In genomic region chrIV:8030099-8030498, ce11 we compare ENCODE assay signal across 5 worm cellular contexts.
TF ChIP-seq lines count a peak whose summit lies in the region.

No protein-coding gene starts in this region.

TF ChIP-seq in whole organism, L1 larva, 84 proteins besides CTCF, POLR2A, EP300 and RAD21:
- TF ChIP-seq elt-2 (tag; optimal IDR thresholded peaks at IDR 0.05; lab: Kevin White, UChicago) (peak; percentile 88), lin-14 (GFP tag; optimal IDR thresholded peaks at IDR 0.05; lab: Kevin White, UChicago) (peak; percentile 11), efl-1 (optimal IDR thresholded peaks at IDR 0.05; lab: Kevin White, UChicago) (no peak), efl-1 (GFP tag; optimal IDR thresholded peaks at IDR 0.05 in 1 of 2; lab: Kevin White, UChicago) (peak in 1 of 2 experiments; percentile 53), C16A3.4 (tag; optimal IDR thresholded peaks at IDR 0.05; lab: Kevin White, UChicago) (no peak)

TF ChIP-seq in whole organism, L2 larva, 48 proteins besides CTCF, POLR2A, EP300 and RAD21:
- TF ChIP-seq sma-9 (GFP tag; optimal IDR thresholded peaks at IDR 0.05; lab: Kevin White, UChicago) = peak; percentile 57
- TF ChIP-seq sma-9 (tag; optimal IDR thresholded peaks at IDR 0.05; lab: Kevin White, UChicago) = no peak
- no peak for TF ChIP-seq nhr-10 (tag; optimal IDR thresholded peaks at IDR 0.05; lab: Kevin White, UChicago)
- peak; percentile 12 for TF ChIP-seq F13H6.1 (tag; optimal IDR thresholded peaks at IDR 0.05; lab: Kevin White, UChicago)
- no peak for TF ChIP-seq C34F6.9 (tag; optimal IDR thresholded peaks at IDR 0.05; lab: Kevin White, UChicago)
- TF ChIP-seq crh-2 (tag; optimal IDR thresholded peaks at IDR 0.05; lab: Kevin White, UChicago) = peak; percentile 79
- peak; percentile 76 for TF ChIP-seq fos-1 (tag; optimal IDR thresholded peaks at IDR 0.05; lab: Kevin White, UChicago)
- TF ChIP-seq skn-1 (tag; optimal IDR thresholded peaks at IDR 0.05; lab: Kevin White, UChicago) = no peak
- TF ChIP-seq unc-62 (GFP tag; optimal IDR thresholded peaks at IDR 0.05; lab: Kevin White, UChicago) = no peak

TF ChIP-seq in whole organism, L3 larva, 47 proteins besides CTCF, POLR2A, EP300 and RAD21:
- no peak for TF ChIP-seq lin-15B (tag; optimal IDR thresholded peaks at IDR 0.05; lab: Kevin White, UChicago)
- TF ChIP-seq nhr-23 (tag; optimal IDR thresholded peaks at IDR 0.05; lab: Kevin White, UChicago) = no peak
- TF ChIP-seq elt-2 (tag; optimal IDR thresholded peaks at IDR 0.05; lab: Kevin White, UChicago) = peak; percentile 95
- peak; percentile 66 for TF ChIP-seq pqm-1 (tag; optimal IDR thresholded peaks at IDR 0.05; lab: Kevin White, UChicago)

TF ChIP-seq in whole organism, L4 larva, 104 proteins besides CTCF, POLR2A, EP300 and RAD21:
- TF ChIP-seq nhr-237 (tag; optimal IDR thresholded peaks at IDR 0.05; lab: Kevin White, UChicago) (no peak), zip-2 (tag; optimal IDR thresholded peaks at IDR 0.05; lab: Kevin White, UChicago) (no peak), aha-1 (tag; lab: Kevin White, UChicago) (peak; percentile 48), nhr-48 (tag; optimal IDR thresholded peaks at IDR 0.05; lab: Kevin White, UChicago) (no peak), dve-1 (tag; optimal IDR thresholded peaks at IDR 0.05; lab: Kevin White, UChicago; ENCODE audit: insufficient read depth) (peak; percentile 61), nhr-28 (tag; optimal IDR thresholded peaks at IDR 0.05; lab: Kevin White, UChicago) (peak; percentile 13), mdl-1 (tag; optimal IDR thresholded peaks at IDR 0.05; lab: Kevin White, UChicago) (peak in 1 of 2 experiments; percentile 26), mxl-3 (GFP tag; optimal IDR thresholded peaks at IDR 0.05; lab: Kevin White, UChicago) (peak; percentile 55), pqm-1 (tag; optimal IDR thresholded peaks at IDR 0.05; lab: Kevin White, UChicago) (peak; percentile 97), dmd-6 (GFP tag; IDR thresholded peaks at IDR 0.05; lab: Robert Waterston, UW) (peak; percentile 81), unc-62 (GFP tag; optimal IDR thresholded peaks at IDR 0.05 in 1 of 2; lab: Kevin White, UChicago) (no peak), unc-62 (tag; optimal IDR thresholded peaks at IDR 0.05; lab: Kevin White, UChicago) (no peak), D1046.2 (GFP tag; IDR thresholded peaks at IDR 0.05; lab: Robert Waterston, UW) (no peak), ama-1 (optimal IDR thresholded peaks at IDR 0.05; lab: Kevin White, UChicago) (no peak), hlh-11 (tag; optimal IDR thresholded peaks at IDR 0.05; lab: Kevin White, UChicago) (peak; percentile 62)

TF ChIP-seq in whole organism, young adult, 124 proteins besides CTCF, POLR2A, EP300 and RAD21:
- TF ChIP-seq let-607 (tag; optimal IDR thresholded peaks at IDR 0.05; lab: Kevin White, UChicago) (peak in 1 of 2 experiments; percentile 19), nhr-80 (tag; optimal IDR thresholded peaks at IDR 0.05; lab: Kevin White, UChicago) (peak; percentile 94), athp-1 (tag; optimal IDR thresholded peaks at IDR 0.05; lab: Kevin White, UChicago) (no peak), snpc-4 (GFP tag; optimal IDR thresholded peaks at IDR 0.05; lab: Kevin White, UChicago) (no peak), snpc-4 (tag; optimal IDR thresholded peaks at IDR 0.05; lab: Kevin White, UChicago) (no peak), let-526 (GFP tag; IDR thresholded peaks at IDR 0.05; lab: Robert Waterston, UW) (no peak), tbp1 (GFP tag; optimal IDR thresholded peaks at IDR 0.05; lab: Kevin White, UChicago) (no peak)
